Worm (Caenorhabditis elegans) whole organism, L4 larva: ENCODE results near the gene srbc-11.
"Not testable (repeated sequence)": the region's sequence is repeated elsewhere in the genome, so short reads cannot be mapped to it uniquely, and the experiment has no call there.

Experiments used
- attf-4 ChIP-seq: sonication (generic microtip); optimal IDR thresholded peaks from 3 replicates; lab custom pipeline; 2017; ENCODE audit warnings: missing biosample characterization, missing genetic modification characterization
- lir-3 ChIP-seq: sonication (generic microtip); optimal IDR thresholded peaks from 2 replicates; lab custom pipeline; 2016; ENCODE audit warnings: mild to moderate bottlenecking, missing genetic modification characterization, missing compliant biosample characterization
- pha-4 ChIP-seq, 2 experiments: fragments of 150-350 bp in 1 of 2; fragments of 200-800 bp in 1 of 2; sonication (Bioruptor generic) in 1 of 2; IDR thresholded peaks in 1 of 2; optimal IDR thresholded peaks in 1 of 2; 2 replicates each; pipeline versions ENCODE4 v1.3.6 to Lab custom; 2014 to 2022; ENCODE audit warnings: missing genetic modification characterization in 2 of 2, missing genetic modification reagents in 2 of 2, missing biosample characterization in 1 of 2, missing compliant biosample characterization in 1 of 2

srbc-11 gene

DNA sequence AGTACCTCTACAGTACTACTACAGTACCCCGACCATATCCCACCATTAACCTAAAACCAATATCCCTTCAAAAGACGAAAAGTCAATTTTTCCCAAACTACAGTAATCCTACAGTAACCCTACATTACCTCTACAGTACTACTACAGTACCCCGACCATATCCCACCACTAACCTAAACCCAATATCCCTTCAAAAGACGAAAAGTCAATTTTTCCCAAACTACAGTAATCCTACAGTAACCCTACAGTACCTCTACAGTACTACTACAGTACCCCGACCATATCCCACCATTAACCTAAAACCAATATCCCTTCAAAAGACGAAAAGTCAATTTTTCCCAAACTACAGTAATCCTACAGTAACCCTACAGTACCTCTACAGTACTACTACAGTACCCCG lies 50.8 kb downstream of the srbc-11 start, which contains the start of gene nhr-141:
TSS of gene nhr-141 (plus strand) at position 331 of the 400 bp plus-strand sequence.
- TF ChIP-seq pha-4 (GFP tag; IDR thresholded peaks at IDR 0.05; lab: Robert Waterston, UW); pha-4 (tag; optimal IDR thresholded peaks at IDR 0.05; lab: Kevin White, UChicago); lir-3 (tag; lab: Kevin White, UChicago); attf-4 (tag; lab: Kevin White, UChicago): not testable (repeated sequence)
